Worm (Caenorhabditis elegans) whole organism, mixed stage, embryonic: ENCODE measurements around the gene ddi-1.

Experiments
- M03D4.4 ChIP-seq: sonication (generic microtip); optimal IDR thresholded peaks from 2 replicates; lab custom pipeline; 2017; ENCODE audit warnings: mild to moderate bottlenecking, missing genetic modification characterization, missing compliant biosample characterization
- bed-3 ChIP-seq: fragments of 200-800 bp; sonication (Bioruptor generic); optimal IDR thresholded peaks from 3 replicates; lab custom pipeline; 2018; ENCODE audit warnings: mild to moderate bottlenecking, missing genetic modification characterization, moderate library complexity, missing compliant biosample characterization
- blmp-1 ChIP-seq: fragments of 150-350 bp; optimal IDR thresholded peaks from 2 replicates; lab custom pipeline; 2014; ENCODE audit warnings: missing biosample characterization, missing genetic modification characterization
- ceh-39 ChIP-seq: fragments of 150-350 bp; optimal IDR thresholded peaks from 2 replicates; lab custom pipeline; 2014; ENCODE audit warnings: missing biosample characterization, missing genetic modification characterization
- ceh-43 ChIP-seq: fragments of 200-800 bp; sonication (Bioruptor generic); optimal IDR thresholded peaks from 2 replicates; lab custom pipeline; 2018; ENCODE audit warnings: mild to moderate bottlenecking, missing genetic modification characterization, moderate library complexity, missing compliant biosample characterization
- ceh-83 ChIP-seq: fragments of 200-800 bp; sonication (Bioruptor generic); optimal IDR thresholded peaks from 2 replicates; lab custom pipeline; 2018; ENCODE audit warnings: mild to moderate bottlenecking, missing genetic modification characterization, missing compliant biosample characterization
- ces-1 ChIP-seq: fragments of 150-350 bp; optimal IDR thresholded peaks from 2 replicates; lab custom pipeline; 2014; ENCODE audit warnings: missing biosample characterization, missing genetic modification reagents, missing genetic modification characterization
- elt-1 ChIP-seq: sonication (generic microtip); optimal IDR thresholded peaks from 2 replicates; lab custom pipeline; 2017; ENCODE audit warnings: missing genetic modification characterization, mild to moderate bottlenecking, missing compliant biosample characterization, antibody characterized with exemption, moderate library complexity, borderline replicate concordance; ENCODE audit not compliant: insufficient read depth
- elt-3 ChIP-seq: fragments of 150-350 bp; optimal IDR thresholded peaks from 2 replicates; lab custom pipeline; 2014; ENCODE audit warnings: missing biosample characterization, missing genetic modification characterization
- flh-1 ChIP-seq: fragments of 200-800 bp; sonication (Bioruptor generic); optimal IDR thresholded peaks from 2 replicates; lab custom pipeline; 2018; ENCODE audit warnings: mild to moderate bottlenecking, missing genetic modification characterization, moderate library complexity, missing compliant biosample characterization
- ham-2 ChIP-seq: fragments of 200-800 bp; sonication (Bioruptor generic); optimal IDR thresholded peaks from 2 replicates; lab custom pipeline; 2018; ENCODE audit warnings: mild to moderate bottlenecking, missing genetic modification characterization, missing compliant biosample characterization
- hlh-1 ChIP-seq: fragments of 150-350 bp; optimal IDR thresholded peaks from 2 replicates; lab custom pipeline; 2014; ENCODE audit warnings: missing biosample characterization, missing genetic modification reagents, missing genetic modification characterization
- lin-13 ChIP-seq: fragments of 150-350 bp; optimal IDR thresholded peaks from 2 replicates; lab custom pipeline; 2014; ENCODE audit warnings: missing biosample characterization, missing genetic modification characterization
- lin-32 ChIP-seq: fragments of 200-800 bp; sonication (Bioruptor generic); optimal IDR thresholded peaks from 2 replicates; lab custom pipeline; 2018; ENCODE audit warnings: mild to moderate bottlenecking, missing genetic modification characterization, missing compliant biosample characterization
- lsy-2 ChIP-seq: fragments of 150-350 bp; optimal IDR thresholded peaks from 2 replicates; lab custom pipeline; 2014; ENCODE audit warnings: missing biosample characterization, missing genetic modification characterization
- mab-5 ChIP-seq: fragments of 150-350 bp; optimal IDR thresholded peaks from 2 replicates; lab custom pipeline; 2014; ENCODE audit warnings: missing biosample characterization, missing genetic modification characterization
- mls-2 ChIP-seq: sonication (generic microtip); optimal IDR thresholded peaks from 2 replicates; lab custom pipeline; 2016; ENCODE audit warnings: mild to moderate bottlenecking, missing genetic modification characterization, moderate library complexity, missing compliant biosample characterization
- nhr-12 ChIP-seq: fragments of 150-350 bp; optimal IDR thresholded peaks from 2 replicates; lab custom pipeline; 2014; ENCODE audit warnings: missing biosample characterization, missing genetic modification characterization
- nhr-237 ChIP-seq: fragments of 150-350 bp; optimal IDR thresholded peaks from 2 replicates; lab custom pipeline; 2014; ENCODE audit warnings: missing biosample characterization, missing genetic modification characterization
- nhr-28 ChIP-seq: fragments of 150-350 bp; optimal IDR thresholded peaks from 2 replicates; lab custom pipeline; 2014; ENCODE audit warnings: missing biosample characterization, missing genetic modification characterization
- pha-4 ChIP-seq: fragments of 150-350 bp; optimal IDR thresholded peaks from 2 replicates; lab custom pipeline; 2018; ENCODE audit warnings: missing biosample characterization, missing genetic modification reagents, missing genetic modification characterization
- snpc-4 ChIP-seq: fragments of 150-350 bp; optimal IDR thresholded peaks from 2 replicates; lab custom pipeline; 2014; ENCODE audit warnings: missing biosample characterization, missing genetic modification characterization
- tbx-8 ChIP-seq: fragments of 200-800 bp; sonication (Bioruptor generic); optimal IDR thresholded peaks from 2 replicates; lab custom pipeline; 2018; ENCODE audit warnings: mild to moderate bottlenecking, missing genetic modification characterization, moderate library complexity, missing compliant biosample characterization
- unc-120 ChIP-seq: sonication (generic microtip); optimal IDR thresholded peaks from 2 replicates; lab custom pipeline; 2017; ENCODE audit warnings: missing genetic modification characterization, missing compliant biosample characterization; ENCODE audit not compliant: poor library complexity, severe bottlenecking
- unc-39 ChIP-seq: fragments of 150-350 bp; optimal IDR thresholded peaks from 2 replicates; lab custom pipeline; 2014; ENCODE audit warnings: missing biosample characterization, missing genetic modification characterization
- unc-62 ChIP-seq: fragments of 150-350 bp; optimal IDR thresholded peaks from 2 replicates; lab custom pipeline; 2014; ENCODE audit warnings: missing biosample characterization, missing genetic modification reagents, missing genetic modification characterization
- zip-8 ChIP-seq: fragments of 150-350 bp; optimal IDR thresholded peaks from 2 replicates; lab custom pipeline; 2014; ENCODE audit warnings: missing biosample characterization, missing genetic modification characterization
- ztf-11 ChIP-seq: fragments of 150-350 bp; optimal IDR thresholded peaks from 2 replicates; lab custom pipeline; 2014; ENCODE audit warnings: missing biosample characterization, missing genetic modification characterization

Gene ddi-1

ce11 chrIV:6502725-6503124, 19.9 kb upstream of the ddi-1 start:
- TF ChIP-seq ceh-43: no peak
- no peak for TF ChIP-seq snpc-4
- TF ChIP-seq M03D4.4 (tag; lab: Kevin White, UChicago): no peak

- TF ChIP-seq ces-1 (GFP tag; lab: Kevin White, UChicago) (no peak), zip-8 (tag; lab: Kevin White, UChicago) (no peak), blmp-1 (tag; lab: Kevin White, UChicago) (no peak), nhr-12 (no peak), lin-13 (tag; lab: Kevin White, UChicago) (no peak), snpc-4 (no peak), ceh-43 (no peak), tbx-8 (no peak), M03D4.4 (tag; lab: Kevin White, UChicago) (no peak), lin-32 (no peak), pha-4 (no peak), ceh-39 (no peak), mab-5 (tag; lab: Kevin White, UChicago) (no peak), flh-1 (GFP tag; lab: Kevin White, UChicago) (no peak), ztf-11 (tag; lab: Kevin White, UChicago) (no peak), unc-62 (no peak), unc-120 (tag; lab: Kevin White, UChicago) (no peak), elt-1 (tag; lab: Kevin White, UChicago) (no peak)
These were observed 16.2 kb upstream of the ddi-1 start, which contains the start of gene pqn-89 for ce11 chrIV:6506424-6506823. TSS of gene pqn-89 (plus strand) at chrIV:6506724.

ce11 chrIV:6511767-6512166, 10.9 kb upstream of the ddi-1 start:
- TF ChIP-seq blmp-1 (tag; lab: Kevin White, UChicago) (no peak), pha-4 (no peak), hlh-1 (tag; lab: Kevin White, UChicago) (no peak), lin-32 (no peak), ceh-83 (GFP tag; lab: Kevin White, UChicago) (no peak), flh-1 (GFP tag; lab: Kevin White, UChicago) (no peak), lsy-2 (tag; lab: Kevin White, UChicago) (no peak), unc-39 (tag; lab: Kevin White, UChicago) (no peak), ceh-39 (no peak), mab-5 (tag; lab: Kevin White, UChicago) (no peak), ztf-11 (tag; lab: Kevin White, UChicago) (no peak), unc-120 (tag; lab: Kevin White, UChicago) (no peak), mls-2 (tag; lab: Kevin White, UChicago) (no peak), elt-1 (tag; lab: Kevin White, UChicago) (no peak), nhr-28 (tag; lab: Kevin White, UChicago) (no peak), snpc-4 (no peak), bed-3 (no peak)
- TF ChIP-seq, all 35 proteins: peak for 0

- TF ChIP-seq lsy-2 (tag; lab: Kevin White, UChicago): no peak
- no peak for TF ChIP-seq bed-3
- no peak for TF ChIP-seq ces-1 (GFP tag; lab: Kevin White, UChicago)
- no peak for TF ChIP-seq ceh-43
- TF ChIP-seq lin-32: no peak
- no peak for TF ChIP-seq nhr-28 (tag; lab: Kevin White, UChicago)
- no peak for TF ChIP-seq unc-39 (tag; lab: Kevin White, UChicago)
- TF ChIP-seq nhr-237 (tag; lab: Kevin White, UChicago): no peak
- no peak for TF ChIP-seq pha-4
- TF ChIP-seq ceh-39: no peak
- TF ChIP-seq hlh-1 (tag; lab: Kevin White, UChicago): no peak
- no peak for TF ChIP-seq nhr-12
- TF ChIP-seq blmp-1 (tag; lab: Kevin White, UChicago): no peak
- TF ChIP-seq ztf-11 (tag; lab: Kevin White, UChicago): no peak
- no peak for TF ChIP-seq elt-3
These were observed 8.0 kb upstream of the ddi-1 start for ce11 chrIV:6514700-6515099.

ce11 chrIV:6517859-6518258, 4.8 kb upstream of the ddi-1 start, which contains the start of gene C01G5.7:
TSS of gene C01G5.7 (plus strand) at chrIV:6518159.
- TF ChIP-seq ceh-39: no peak
- TF ChIP-seq nhr-28 (tag; lab: Kevin White, UChicago): no peak
- no peak for TF ChIP-seq ztf-11 (tag; lab: Kevin White, UChicago)
- TF ChIP-seq zip-8 (tag; lab: Kevin White, UChicago): no peak
- TF ChIP-seq bed-3: no peak
- TF ChIP-seq pha-4: no peak
- no peak for TF ChIP-seq M03D4.4 (tag; lab: Kevin White, UChicago)
- no peak for TF ChIP-seq ham-2
- no peak for TF ChIP-seq ces-1 (GFP tag; lab: Kevin White, UChicago)
- no peak for TF ChIP-seq mls-2 (tag; lab: Kevin White, UChicago)
- TF ChIP-seq mab-5 (tag; lab: Kevin White, UChicago): no peak
- TF ChIP-seq tbx-8: no peak
